Worm (Caenorhabditis elegans) whole organism, L2 larva: ENCODE data around the gene T05C12.11.

Source experiments
- aly-2 ChIP-seq: fragments of 150-350 bp; optimal IDR thresholded peaks from 2 replicates; lab custom pipeline; 2014; ENCODE audit warnings: missing biosample characterization, missing genetic modification characterization
- nhr-12 ChIP-seq: fragments of 150-350 bp; optimal IDR thresholded peaks from 2 replicates; lab custom pipeline; 2014; ENCODE audit warnings: missing biosample characterization, missing genetic modification characterization
- snpc-4 ChIP-seq: fragments of 150-350 bp; optimal IDR thresholded peaks from 2 replicates; lab custom pipeline; 2014; ENCODE audit warnings: missing biosample characterization, missing genetic modification characterization

- TF ChIP-seq nhr-12 (tag; lab: Kevin White, UChicago) = no peak
- no peak for TF ChIP-seq snpc-4 (tag; lab: Kevin White, UChicago)
- TF ChIP-seq aly-2 = no peak
These were observed 10.0 kb upstream of the T05C12.11 start, which contains the start of gene T05C12.4 for ce11 chrII:8180281-8180680.
